Fruit fly (Drosophila melanogaster): ENCODE data around the gene CG11563.
A peak's percentile ranks its signal among the peaks of the same experiment; 100 is the strongest.

CG11563 gene

dm6 chr3R:31723206-31723933 lies 13.5 kb upstream of the CG11563 start (continued):
- TF ChIP-seq CG14441 (GFP tag; IDR thresholded peaks at IDR 0.05) (no peak), Ptx1 (GFP tag; IDR thresholded peaks at IDR 0.05) (peak; percentile 35; the same call in 1 of the 2 replicates), sim (GFP tag; IDR thresholded peaks at IDR 0.05) (no peak), Nf-YC (tag; optimal IDR thresholded peaks at IDR 0.05) (no peak), maf-S (GFP tag; optimal IDR thresholded peaks at IDR 0.05) (no peak), Awh (GFP tag; IDR thresholded peaks at IDR 0.05) (no peak), onecut (GFP tag; IDR thresholded peaks at IDR 0.05) (no peak), GATAe (GFP tag; conservative IDR thresholded peaks at IDR 0.05) (no peak), tll (GFP tag; optimal IDR thresholded peaks at IDR 0.05) (no peak), CG4404 (GFP tag; IDR thresholded peaks at IDR 0.05) (no peak), CG33557 (GFP tag; optimal IDR thresholded peaks at IDR 0.05) (no peak), CG9876 (GFP tag; optimal IDR thresholded peaks at IDR 0.05) (no peak), dmrt11E (tag; optimal IDR thresholded peaks at IDR 0.05) (peak; percentile 24), so (GFP tag; IDR thresholded peaks at IDR 0.05) (no peak), CG12104 (GFP tag; optimal IDR thresholded peaks at IDR 0.05) (no peak), CG2116 (GFP tag; optimal IDR thresholded peaks at IDR 0.05) (no peak), scrt (GFP tag; optimal IDR thresholded peaks at IDR 0.05) (no peak), chif (GFP tag; optimal IDR thresholded peaks at IDR 0.05) (peak in 1 of 2 experiments; percentile 13), unpg (GFP tag; optimal IDR thresholded peaks at IDR 0.05) (peak; percentile 4), nerfin-1 (tag; optimal IDR thresholded peaks at IDR 0.05) (no peak), ems (GFP tag; optimal IDR thresholded peaks at IDR 0.05) (no peak), sr (GFP tag; IDR thresholded peaks at IDR 0.05) (no peak), Eip74EF (GFP tag; optimal IDR thresholded peaks at IDR 0.05) (no peak), CG10147 (GFP tag; optimal IDR thresholded peaks at IDR 0.05) (no peak), Asciz (GFP tag; optimal IDR thresholded peaks at IDR 0.05) (no peak), Sry-δ (GFP tag; optimal IDR thresholded peaks at IDR 0.05) (no peak), Optix (GFP tag; IDR thresholded peaks at IDR 0.05) (no peak), CG12219 (GFP tag; optimal IDR thresholded peaks at IDR 0.05) (no peak), CG4820 (GFP tag; optimal IDR thresholded peaks at IDR 0.05) (peak; percentile 15), CG7987 (GFP tag; optimal IDR thresholded peaks at IDR 0.05) (no peak), Rx (GFP tag; IDR thresholded peaks at IDR 0.05) (no peak), vfl (GFP tag; optimal IDR thresholded peaks at IDR 0.05) (no peak), dpn (GFP tag; optimal IDR thresholded peaks at IDR 0.05) (no peak), HmgD (GFP tag; optimal IDR thresholded peaks at IDR 0.05) (no peak), wdn (GFP tag; IDR thresholded peaks at IDR 0.05) (no peak), CG18476 (GFP tag; optimal IDR thresholded peaks at IDR 0.05) (no peak), CG8359 (GFP tag; optimal IDR thresholded peaks at IDR 0.05; ENCODE audit: borderline replicate concordance) (no peak), CG11456 (GFP tag; IDR thresholded peaks at IDR 0.05) (no peak), psq (GFP tag; optimal IDR thresholded peaks at IDR 0.05) (no peak), klu (GFP tag; IDR thresholded peaks at IDR 0.05) (no peak), D19A (tag; optimal IDR thresholded peaks at IDR 0.05) (peak; percentile 11), danr (GFP tag; IDR thresholded peaks at IDR 0.05) (no peak), gcm2 (GFP tag; optimal IDR thresholded peaks at IDR 0.05) (no peak)
